Worm (Caenorhabditis elegans): ENCODE measurements around the gene Y34B4A.10.

ce11 chrX:5205561-5205960 is 44.1 kb upstream of the Y34B4A.10 start, which contains the start of gene H28G03.2:
- TF ChIP-seq ama-1 (optimal IDR thresholded peaks at IDR 0.05) (no peak), hmg-4 (GFP tag; optimal IDR thresholded peaks at IDR 0.05) (peak; percentile 71), aly-1 (tag; optimal IDR thresholded peaks at IDR 0.05) (peak; percentile 64), tra-4 (tag; optimal IDR thresholded peaks at IDR 0.05) (no peak), ceh-36 (tag; optimal IDR thresholded peaks at IDR 0.05) (no peak), B0310.2 (tag; optimal IDR thresholded peaks at IDR 0.05) (no peak), flt-1 (GFP tag; IDR thresholded peaks at IDR 0.05) (no peak), sea-1 (GFP tag; conservative IDR thresholded peaks at IDR 0.05) (no peak), scrt-1 (GFP tag; IDR thresholded peaks at IDR 0.05) (no peak), ets-7 (tag; optimal IDR thresholded peaks at IDR 0.05) (peak; percentile 28)

All from whole organism, early embryonic.